Fruit fly (Drosophila melanogaster) Kc167 (cell line): ENCODE results near the gene CG1674.
A peak's percentile ranks its signal among the peaks of the same experiment; 100 is the strongest.

ENCODE experiments used
- Myc ChIP-seq: fragments of >200 bp; optimal IDR thresholded peaks from 2 replicates; lab custom pipeline; 2017; ENCODE audit warnings: missing external identifiers
- Sin3A ChIP-seq: fragments of >200 bp; optimal IDR thresholded peaks from 2 replicates; lab custom pipeline; 2018; ENCODE audit warnings: missing external identifiers
- h ChIP-seq: fragments of >200 bp; optimal IDR thresholded peaks from 3 replicates; lab custom pipeline; 2018; ENCODE audit warnings: missing external identifiers
- insv ChIP-seq: fragments of >200 bp; optimal IDR thresholded peaks from 3 replicates; lab custom pipeline; 2018; ENCODE audit warnings: missing external identifiers
- psq ChIP-seq: fragments of >200 bp; optimal IDR thresholded peaks from 2 replicates; lab custom pipeline; 2017; ENCODE audit warnings: missing external identifiers
- ttk ChIP-seq: sonication (Bioruptor generic); optimal IDR thresholded peaks from 2 replicates; lab custom pipeline; 2017; ENCODE audit warnings: missing external identifiers

Gene CG1674

DNA sequence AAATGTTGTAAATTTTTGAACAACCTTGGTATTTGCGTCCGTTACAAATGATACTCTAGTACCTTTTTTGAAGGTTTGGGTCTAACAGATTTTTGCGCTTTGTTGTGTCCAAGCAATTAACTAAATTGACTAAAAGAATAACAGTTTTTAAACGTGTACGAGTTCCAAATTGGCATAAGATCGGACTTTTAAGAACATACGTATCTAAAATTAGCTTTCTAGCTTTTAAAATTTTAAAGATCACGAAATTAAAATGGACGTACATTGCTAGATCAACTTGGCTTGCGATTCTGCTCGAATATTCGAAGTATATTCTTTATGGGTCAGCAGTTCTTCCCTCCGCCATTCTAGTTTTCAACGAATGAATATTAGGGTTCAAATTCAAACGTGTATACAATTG is at the start of gene CG1674:
CG1674 (plus strand) TSS at position 301 of the 400 bp plus-strand sequence.
- TF ChIP-seq insv (lab: Kevin White, UChicago) (no peak), psq (lab: Kevin White, UChicago) (no peak), ttk (no peak), Myc (lab: Kevin White, UChicago) (no peak), h (lab: Kevin White, UChicago) (no peak), Sin3A (no peak)

- no peak for TF ChIP-seq Myc (lab: Kevin White, UChicago)
- no peak for TF ChIP-seq psq (lab: Kevin White, UChicago)
- TF ChIP-seq Sin3A, result no peak
- TF ChIP-seq insv (lab: Kevin White, UChicago), result no peak
- no peak for TF ChIP-seq h (lab: Kevin White, UChicago)
- TF ChIP-seq ttk, result no peak
Measured at dm6 chr4:180780-181179, 49.8 kb upstream of the CG1674 start.

dm6 chr4:181639-182038 is 48.9 kb upstream of the CG1674 start:
- TF ChIP-seq ttk (no peak), Myc (lab: Kevin White, UChicago) (no peak), psq (lab: Kevin White, UChicago) (no peak), h (lab: Kevin White, UChicago) (no peak), Sin3A (no peak), insv (lab: Kevin White, UChicago) (no peak)

dm6 chr4:183681-184080 is 46.8 kb upstream of the CG1674 start:
- no peak for TF ChIP-seq Myc (lab: Kevin White, UChicago)
- no peak for TF ChIP-seq Sin3A
- no peak for TF ChIP-seq psq (lab: Kevin White, UChicago)
- no peak for TF ChIP-seq insv (lab: Kevin White, UChicago)
- no peak for TF ChIP-seq ttk
- TF ChIP-seq h (lab: Kevin White, UChicago), result no peak

DNA sequence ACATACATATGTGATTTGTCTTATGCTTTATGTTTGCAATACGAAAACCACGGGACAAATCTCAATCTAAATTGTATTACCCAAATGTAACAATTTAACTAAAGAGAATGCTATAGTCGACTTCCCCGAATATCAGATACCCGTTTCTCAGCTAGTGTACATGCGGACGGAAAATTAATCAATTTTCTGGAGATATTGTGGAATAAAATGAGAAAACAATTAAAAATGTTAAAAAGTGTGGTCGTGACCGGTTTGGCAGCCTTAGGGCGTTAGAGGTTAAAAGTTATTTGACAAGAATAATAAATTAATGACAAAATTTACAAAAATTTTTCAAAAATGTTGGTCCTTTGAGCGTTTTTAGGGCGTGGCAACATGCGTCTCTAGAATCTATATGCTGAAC is 38.0 kb upstream of the CG1674 start:
- TF ChIP-seq Myc (lab: Kevin White, UChicago) (no peak), psq (lab: Kevin White, UChicago) (no peak), Sin3A (no peak), insv (lab: Kevin White, UChicago) (no peak), h (lab: Kevin White, UChicago) (no peak), ttk (no peak)

dm6 chr4:193386-194334 is 36.9 kb upstream of the CG1674 start, which contains the start of gene Abcd1:
Abcd1 (minus strand) TSS chr4:193829.
- no peak for TF ChIP-seq Sin3A
- TF ChIP-seq h (lab: Kevin White, UChicago), result peak; percentile 40

dm6 chr4:205671-206252 is 24.8 kb upstream of the CG1674 start, which contains the start of gene CG31998:
CG31998 (minus strand) TSS chr4:205945.
- TF ChIP-seq Sin3A (no peak), insv (lab: Kevin White, UChicago) (no peak), ttk (no peak), h (lab: Kevin White, UChicago) (no peak), Myc (lab: Kevin White, UChicago) (no peak), psq (lab: Kevin White, UChicago) (no peak)

DNA sequence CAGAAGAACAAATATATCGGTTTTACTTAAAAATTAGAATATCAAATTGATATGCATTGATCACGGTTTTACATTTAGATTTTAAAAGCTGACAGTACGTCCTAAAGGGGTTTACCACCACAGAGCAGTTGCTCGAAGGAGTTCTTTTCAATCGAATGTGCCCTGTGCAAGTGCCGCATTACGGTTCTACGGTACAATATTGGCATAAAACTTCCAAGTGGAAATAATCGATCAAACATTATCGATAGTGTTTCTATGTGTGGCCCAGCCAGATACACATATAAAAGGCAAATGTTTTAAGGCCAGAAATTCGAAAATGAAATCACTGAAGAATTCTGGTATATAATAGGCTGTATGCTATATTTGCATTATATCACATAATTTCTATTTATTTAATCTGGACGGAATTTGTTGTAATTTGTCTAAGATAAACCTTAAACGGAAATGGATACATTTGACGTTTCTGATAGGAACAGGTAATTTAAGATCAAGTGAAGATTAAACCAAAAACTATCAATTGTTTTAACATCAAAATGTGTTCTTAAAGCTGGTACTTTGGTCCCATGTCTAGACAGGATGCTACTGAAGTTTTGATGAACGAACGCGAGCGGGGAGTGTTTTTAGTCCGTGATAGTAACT is 20.4 kb upstream of the CG1674 start, which contains the start of gene Crk:
Crk (plus strand) TSS at position 214 of the 639 bp plus-strand sequence.
- no peak for TF ChIP-seq psq (lab: Kevin White, UChicago)
- no peak for TF ChIP-seq h (lab: Kevin White, UChicago)
- no peak for TF ChIP-seq Sin3A
- no peak for TF ChIP-seq insv (lab: Kevin White, UChicago)
- TF ChIP-seq ttk, result no peak
- no peak for TF ChIP-seq Myc (lab: Kevin White, UChicago)

dm6 chr4:225824-226223 is 4.7 kb upstream of the CG1674 start:
- TF ChIP-seq h (lab: Kevin White, UChicago), result no peak
- TF ChIP-seq insv (lab: Kevin White, UChicago), result no peak
- TF ChIP-seq Myc (lab: Kevin White, UChicago), result no peak
- no peak for TF ChIP-seq ttk
- no peak for TF ChIP-seq Sin3A
- TF ChIP-seq psq (lab: Kevin White, UChicago), result no peak

dm6 chr4:226751-227150 is 3.8 kb upstream of the CG1674 start:
- TF ChIP-seq ttk (no peak), psq (lab: Kevin White, UChicago) (no peak), insv (lab: Kevin White, UChicago) (no peak), Myc (lab: Kevin White, UChicago) (no peak), h (lab: Kevin White, UChicago) (no peak), Sin3A (no peak)

DNA sequence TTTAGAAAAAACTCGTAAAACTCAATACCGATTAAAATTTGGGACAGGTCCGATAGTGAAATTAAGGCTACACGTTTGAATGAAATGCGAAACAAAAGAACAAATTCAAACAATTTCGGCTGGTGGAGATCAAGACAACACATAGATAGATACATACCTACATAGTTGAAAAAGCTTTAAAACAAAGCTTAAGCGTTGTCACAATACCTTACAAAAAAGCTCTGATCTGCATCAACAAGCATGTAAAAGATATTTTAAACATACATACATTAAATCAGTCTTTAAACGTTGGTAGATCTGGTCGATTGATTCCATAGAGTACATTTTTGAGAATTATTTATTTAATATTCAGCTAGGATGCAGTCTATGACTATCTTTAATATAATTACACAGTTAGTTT is 2.9 kb upstream of the CG1674 start, which contains the start of the genes CG31999 and yellow-h:
CG31999 (minus strand) TSS at position 101 of the 400 bp plus-strand sequence.
yellow-h (plus strand) TSS at position 275 of the 400 bp plus-strand sequence.
- TF ChIP-seq insv (lab: Kevin White, UChicago) (no peak), Sin3A (no peak), ttk (no peak), Myc (lab: Kevin White, UChicago) (no peak), psq (lab: Kevin White, UChicago) (no peak)
